Worm (Caenorhabditis elegans) whole organism, L3 larva: Measurements from ENCODE around the gene F33E11.2.

Source experiments
- R02D3.7 ChIP-seq: fragments of 150-350 bp; optimal IDR thresholded peaks from 2 replicates; lab custom pipeline; 2014; ENCODE audit warnings: missing biosample characterization, missing genetic modification characterization
- aly-2 ChIP-seq: fragments of 150-350 bp; optimal IDR thresholded peaks from 2 replicates; lab custom pipeline; 2014; ENCODE audit warnings: missing biosample characterization, missing genetic modification characterization
- ceh-16 ChIP-seq: sonication (generic microtip); optimal IDR thresholded peaks from 2 replicates; lab custom pipeline; 2017; ENCODE audit warnings: missing biosample characterization, missing genetic modification characterization
- ceh-28 ChIP-seq: fragments of 150-350 bp; optimal IDR thresholded peaks from 2 replicates; lab custom pipeline; 2014; ENCODE audit warnings: missing biosample characterization, missing genetic modification reagents, missing genetic modification characterization
- ceh-82 ChIP-seq: fragments of 150-350 bp; optimal IDR thresholded peaks from 2 replicates; lab custom pipeline; 2014; ENCODE audit warnings: missing biosample characterization, missing genetic modification characterization
- egl-27 ChIP-seq: sonication (generic microtip); optimal IDR thresholded peaks from 4 replicates; lab custom pipeline; 2017; ENCODE audit warnings: missing biosample characterization, missing genetic modification reagents, missing genetic modification characterization
- egl-5 ChIP-seq: fragments of 150-350 bp; optimal IDR thresholded peaks from 2 replicates; lab custom pipeline; 2017; ENCODE audit warnings: missing biosample characterization, missing genetic modification reagents, missing genetic modification characterization, inconsistent platforms
- elt-1 ChIP-seq: fragments of 150-350 bp; optimal IDR thresholded peaks from 2 replicates; lab custom pipeline; 2014; ENCODE audit warnings: missing biosample characterization, missing genetic modification characterization
- elt-2 ChIP-seq: sonication (generic microtip); optimal IDR thresholded peaks from 2 replicates; lab custom pipeline; 2016; ENCODE audit warnings: missing genetic modification reagents, mild to moderate bottlenecking, missing genetic modification characterization, missing compliant biosample characterization
- eor-1 ChIP-seq, 2 experiments: fragments of 150-350 bp; optimal IDR thresholded peaks; 2 replicates each; lab custom pipeline; 2014 to 2018; ENCODE audit warnings: missing biosample characterization in 2 of 2, missing genetic modification characterization in 2 of 2
- fkh-10 ChIP-seq: sonication (generic microtip); optimal IDR thresholded peaks from 2 replicates; lab custom pipeline; 2017; ENCODE audit warnings: missing biosample characterization, missing genetic modification reagents, missing genetic modification characterization
- fkh-2 ChIP-seq: fragments of 150-350 bp; optimal IDR thresholded peaks from 2 replicates; lab custom pipeline; 2014; ENCODE audit warnings: missing biosample characterization, missing genetic modification reagents, missing genetic modification characterization
- fos-1 ChIP-seq: fragments of 150-350 bp; optimal IDR thresholded peaks from 2 replicates; lab custom pipeline; 2014; ENCODE audit warnings: missing biosample characterization, missing genetic modification characterization
- hmg-11 ChIP-seq: sonication (generic microtip); optimal IDR thresholded peaks from 2 replicates; lab custom pipeline; 2016; ENCODE audit warnings: missing genetic modification characterization, missing compliant biosample characterization
- lin-15B ChIP-seq: fragments of 150-350 bp; optimal IDR thresholded peaks from 2 replicates; lab custom pipeline; 2014; ENCODE audit warnings: missing biosample characterization, missing genetic modification characterization
- lin-39 ChIP-seq: fragments of 150-350 bp; optimal IDR thresholded peaks from 2 replicates; lab custom pipeline; 2018; ENCODE audit warnings: missing biosample characterization, missing genetic modification reagents, missing genetic modification characterization
- mml-1 ChIP-seq: fragments of 150-350 bp; sonication (generic microtip); optimal IDR thresholded peaks from 3 replicates; lab custom pipeline; 2014; ENCODE audit warnings: missing biosample characterization, missing genetic modification characterization
- nfya-1 ChIP-seq: sonication (generic microtip); optimal IDR thresholded peaks from 2 replicates; lab custom pipeline; 2017; ENCODE audit warnings: missing genetic modification characterization, mild to moderate bottlenecking, missing compliant biosample characterization, antibody characterized with exemption, moderate library complexity; ENCODE audit not compliant: insufficient read depth
- nhr-11 ChIP-seq: fragments of 150-350 bp; optimal IDR thresholded peaks from 2 replicates; lab custom pipeline; 2014; ENCODE audit warnings: missing biosample characterization, missing genetic modification characterization
- nhr-12 ChIP-seq: fragments of 150-350 bp; optimal IDR thresholded peaks from 2 replicates; lab custom pipeline; 2014; ENCODE audit warnings: missing biosample characterization, missing genetic modification characterization
- nhr-23 ChIP-seq: fragments of 150-350 bp; optimal IDR thresholded peaks from 2 replicates; lab custom pipeline; 2014; ENCODE audit warnings: missing biosample characterization, missing genetic modification reagents, missing genetic modification characterization
- nhr-237 ChIP-seq: fragments of 150-350 bp; optimal IDR thresholded peaks from 2 replicates; lab custom pipeline; 2014; ENCODE audit warnings: missing biosample characterization, missing genetic modification characterization
- nhr-25 ChIP-seq: sonication (generic microtip); optimal IDR thresholded peaks from 2 replicates; lab custom pipeline; 2017; ENCODE audit warnings: missing biosample characterization, missing genetic modification characterization
- nhr-28 ChIP-seq: fragments of 150-350 bp; optimal IDR thresholded peaks from 2 replicates; lab custom pipeline; 2014; ENCODE audit warnings: missing biosample characterization, missing genetic modification characterization
- nhr-43 ChIP-seq: sonication (generic microtip); optimal IDR thresholded peaks from 2 replicates; lab custom pipeline; 2016; ENCODE audit warnings: mild to moderate bottlenecking, missing genetic modification characterization, missing compliant biosample characterization; ENCODE audit not compliant: poor library complexity, severe bottlenecking
- nhr-76 ChIP-seq: fragments of 150-350 bp; sonication (generic microtip); optimal IDR thresholded peaks from 5 replicates; lab custom pipeline; 2014; ENCODE audit warnings: missing biosample characterization, missing genetic modification characterization
- nhr-77 ChIP-seq: fragments of 150-350 bp; optimal IDR thresholded peaks from 2 replicates; lab custom pipeline; 2014; ENCODE audit warnings: missing biosample characterization, missing genetic modification characterization
- pha-4 ChIP-seq: fragments of 150-350 bp; optimal IDR thresholded peaks from 2 replicates; lab custom pipeline; 2014; ENCODE audit warnings: missing biosample characterization, missing genetic modification reagents, missing genetic modification characterization
- pqm-1 ChIP-seq: fragments of 150-350 bp; optimal IDR thresholded peaks from 2 replicates; lab custom pipeline; 2017; ENCODE audit warnings: missing biosample characterization, missing genetic modification characterization, inconsistent platforms
- sea-2 ChIP-seq: fragments of 150-350 bp; sonication (generic microtip); optimal IDR thresholded peaks from 4 replicates; lab custom pipeline; 2014; ENCODE audit warnings: missing biosample characterization, missing genetic modification reagents, missing genetic modification characterization
- skn-1 ChIP-seq: fragments of 150-350 bp; optimal IDR thresholded peaks from 2 replicates; lab custom pipeline; 2014; ENCODE audit warnings: missing biosample characterization, missing genetic modification characterization
- snpc-4 ChIP-seq: fragments of 150-350 bp; optimal IDR thresholded peaks from 2 replicates; lab custom pipeline; 2014; ENCODE audit warnings: missing biosample characterization, missing genetic modification characterization
- tbx-2 ChIP-seq: sonication (generic microtip); optimal IDR thresholded peaks from 2 replicates; lab custom pipeline; 2016; ENCODE audit warnings: mild to moderate bottlenecking, missing genetic modification characterization, missing compliant biosample characterization
- unc-39 ChIP-seq: sonication (generic microtip); optimal IDR thresholded peaks from 4 replicates; lab custom pipeline; 2017; ENCODE audit warnings: missing biosample characterization, missing genetic modification characterization
- unc-62 ChIP-seq: fragments of 150-350 bp; sonication (generic microtip); optimal IDR thresholded peaks from 4 replicates; lab custom pipeline; 2014; ENCODE audit warnings: missing biosample characterization, missing genetic modification reagents, missing genetic modification characterization
- zag-1 ChIP-seq: fragments of 150-350 bp; optimal IDR thresholded peaks from 2 replicates; lab custom pipeline; 2014; ENCODE audit warnings: missing biosample characterization, missing genetic modification characterization
- ztf-11 ChIP-seq: fragments of 150-350 bp; optimal IDR thresholded peaks from 2 replicates; lab custom pipeline; 2014; ENCODE audit warnings: missing biosample characterization, missing genetic modification characterization
- ztf-4 ChIP-seq: fragments of 150-350 bp; optimal IDR thresholded peaks from 2 replicates; lab custom pipeline; 2014; ENCODE audit warnings: missing biosample characterization, missing genetic modification characterization

F33E11.2 gene

ce11 chrV:285298-285697, 12.4 kb upstream of the F33E11.2 start:
- TF ChIP-seq egl-5 (no peak), nfya-1 (tag; lab: Kevin White, UChicago) (peak; percentile 89), ceh-16 (tag; lab: Kevin White, UChicago) (no peak), nhr-25 (tag; lab: Kevin White, UChicago) (no peak)

DNA sequence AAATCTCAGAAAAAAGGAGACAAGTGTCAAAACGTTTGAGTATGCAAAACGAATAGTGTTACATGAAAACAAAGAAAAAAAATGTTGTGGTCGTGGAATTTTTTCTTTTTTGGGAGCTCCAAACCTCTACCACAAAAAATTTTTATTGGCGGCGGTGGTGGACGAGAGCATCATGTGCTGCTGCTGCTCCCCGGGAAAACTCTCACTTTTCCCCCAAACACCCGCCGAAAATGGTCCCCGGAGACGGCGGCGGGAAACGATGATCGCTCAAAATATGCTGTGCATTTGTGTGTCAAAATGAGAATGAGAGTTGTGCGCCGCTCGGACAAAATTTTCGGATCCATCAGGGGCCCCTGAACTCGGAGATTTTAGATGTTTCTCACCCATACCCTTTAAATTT, 1.9 kb upstream of the F33E11.2 start:
- TF ChIP-seq nhr-23 (tag; lab: Kevin White, UChicago) = no peak
- no peak for TF ChIP-seq snpc-4 (tag; lab: Kevin White, UChicago)
- TF ChIP-seq mml-1 (tag; lab: Kevin White, UChicago) = no peak
- no peak for TF ChIP-seq nhr-11 (tag; lab: Kevin White, UChicago)
- TF ChIP-seq lin-15B (tag; lab: Kevin White, UChicago) = no peak
- TF ChIP-seq fkh-10 (GFP tag; lab: Kevin White, UChicago) = no peak

ce11 chrV:298395-298794, 648 bp downstream of the F33E11.2 start:
- TF ChIP-seq lin-39 (tag; lab: Kevin White, UChicago) (no peak), eor-1 (tag; optimal IDR thresholded peaks at IDR 0.05; lab: Kevin White, UChicago) (no peak), nhr-28 (no peak), unc-39 (no peak), pqm-1 (tag; lab: Kevin White, UChicago) (no peak), nhr-76 (tag; lab: Kevin White, UChicago) (no peak), egl-27 (tag; lab: Kevin White, UChicago) (no peak), nhr-237 (no peak), R02D3.7 (tag; lab: Kevin White, UChicago) (no peak), nhr-11 (tag; lab: Kevin White, UChicago) (no peak), fkh-10 (GFP tag; lab: Kevin White, UChicago) (no peak), nhr-12 (no peak), elt-2 (tag; lab: Kevin White, UChicago) (no peak), nhr-23 (tag; lab: Kevin White, UChicago) (no peak), nfya-1 (tag; lab: Kevin White, UChicago) (no peak), hmg-11 (tag; lab: Kevin White, UChicago) (no peak)

DNA sequence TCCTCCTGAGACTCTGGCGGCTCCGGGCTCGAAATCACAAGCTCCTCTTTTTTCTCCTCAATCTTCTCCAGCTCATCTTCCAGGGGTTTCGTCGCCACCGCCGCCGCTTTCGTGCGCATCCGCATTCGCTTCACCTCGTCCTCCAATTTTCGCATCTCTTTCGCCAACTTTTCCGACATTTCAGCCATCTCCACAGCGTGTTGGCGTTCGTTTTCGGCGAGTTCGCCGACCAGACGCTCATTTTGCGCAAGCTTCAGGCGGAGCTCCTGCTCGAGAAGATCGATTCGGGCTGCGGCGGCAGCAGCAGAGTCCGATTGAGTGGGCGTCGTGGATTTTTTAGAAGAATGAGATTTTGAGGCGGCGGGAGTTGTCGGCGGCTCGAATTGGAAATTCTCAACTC, 5.5 kb downstream of the F33E11.2 start:
- TF ChIP-seq nhr-28 (no peak), fos-1 (tag; lab: Kevin White, UChicago) (no peak), nhr-11 (tag; lab: Kevin White, UChicago) (no peak), eor-1 (tag; optimal IDR thresholded peaks at IDR 0.05; lab: Kevin White, UChicago) (no peak), fkh-10 (GFP tag; lab: Kevin White, UChicago) (no peak), nhr-43 (tag; lab: Kevin White, UChicago) (no peak), ztf-4 (tag; lab: Kevin White, UChicago) (no peak), nhr-23 (tag; lab: Kevin White, UChicago) (no peak), egl-5 (no peak), unc-62 (GFP tag; lab: Kevin White, UChicago) (no peak), zag-1 (tag; lab: Kevin White, UChicago) (no peak), ceh-28 (no peak), unc-39 (no peak), skn-1 (tag; lab: Kevin White, UChicago) (no peak), snpc-4 (tag; lab: Kevin White, UChicago) (no peak), nhr-76 (tag; lab: Kevin White, UChicago) (no peak)
- TF ChIP-seq, all 47 proteins: peak for 0

DNA sequence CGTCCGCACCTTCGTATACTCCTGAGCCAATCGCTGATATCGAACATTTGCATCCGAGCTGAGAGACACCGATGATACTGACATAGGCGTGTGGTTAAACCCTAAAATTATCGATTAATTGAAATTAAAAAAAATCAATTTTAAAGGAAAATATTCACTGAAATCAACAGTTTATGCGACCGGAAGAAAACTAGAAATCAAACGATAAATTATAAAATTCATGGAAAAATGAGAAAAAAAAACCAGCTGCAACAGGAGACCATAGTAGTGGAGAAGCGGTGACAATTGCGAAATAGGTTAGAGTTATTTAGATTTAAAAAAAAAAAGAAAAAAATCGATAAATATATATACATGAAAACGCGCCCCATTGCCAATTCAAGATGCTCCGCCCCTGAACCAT, 6.9 kb downstream of the F33E11.2 start, which contains the start of gene F33E11.3:
F33E11.3 (minus strand) TSS at position 101 of the 400 bp plus-strand sequence.
- TF ChIP-seq lin-15B (tag; lab: Kevin White, UChicago) (no peak), pqm-1 (tag; lab: Kevin White, UChicago) (no peak), fos-1 (tag; lab: Kevin White, UChicago) (no peak), nhr-25 (tag; lab: Kevin White, UChicago) (no peak), R02D3.7 (tag; lab: Kevin White, UChicago) (no peak), ceh-28 (peak; percentile 43), fkh-10 (GFP tag; lab: Kevin White, UChicago) (no peak)
- TF ChIP-seq, all 47 proteins: peak for 1

ce11 chrV:311485-312090, 13.8 kb downstream of the F33E11.2 start, which contains the start of gene phf-10:
Gene phf-10 (minus strand): TSS chrV:311565.
- no peak for TF ChIP-seq fkh-2 (tag; lab: Kevin White, UChicago)
- no peak for TF ChIP-seq tbx-2 (tag; lab: Kevin White, UChicago)
- TF ChIP-seq aly-2 (tag; lab: Kevin White, UChicago) = no peak
- TF ChIP-seq elt-2 (tag; lab: Kevin White, UChicago) = peak; percentile 2
- peak; percentile 59 for TF ChIP-seq hmg-11 (tag; lab: Kevin White, UChicago)
- TF ChIP-seq nhr-43 (tag; lab: Kevin White, UChicago) = no peak
- TF ChIP-seq lin-15B (tag; lab: Kevin White, UChicago) = no peak
- TF ChIP-seq elt-1 (tag; lab: Kevin White, UChicago) = no peak
- TF ChIP-seq ceh-82 (tag; lab: Kevin White, UChicago) = no peak
- no peak for TF ChIP-seq R02D3.7 (tag; lab: Kevin White, UChicago)
- TF ChIP-seq unc-39 = no peak
- no peak for TF ChIP-seq sea-2 (GFP tag; lab: Kevin White, UChicago)
- TF ChIP-seq ztf-4 (tag; lab: Kevin White, UChicago) = no peak
- no peak for TF ChIP-seq ceh-16 (tag; lab: Kevin White, UChicago)
- TF ChIP-seq nhr-11 (tag; lab: Kevin White, UChicago) = no peak
- no peak for TF ChIP-seq nhr-77
- peak; percentile 3 for TF ChIP-seq pha-4
- no peak for TF ChIP-seq ztf-11
- TF ChIP-seq nhr-12 = no peak
- TF ChIP-seq fos-1 (tag; lab: Kevin White, UChicago) = no peak
- no peak for TF ChIP-seq fkh-10 (GFP tag; lab: Kevin White, UChicago)
- peak; percentile 25 for TF ChIP-seq nfya-1 (tag; lab: Kevin White, UChicago)
